Worm (Caenorhabditis elegans) whole organism, L4/young adult: ENCODE measurements around the gene C49F5.8.

Source experiments
- W03F9.2 ChIP-seq: fragments of 150-350 bp; optimal IDR thresholded peaks from 2 replicates; lab custom pipeline; 2014; ENCODE audit warnings: missing biosample characterization, missing genetic modification characterization
- dao-5 ChIP-seq: sonication (generic microtip); optimal IDR thresholded peaks from 2 replicates; lab custom pipeline; 2016; ENCODE audit warnings: missing genotype, missing genetic modification characterization, moderate library complexity, missing compliant biosample characterization
- him-1 ChIP-seq: sonication (generic microtip); optimal IDR thresholded peaks from 2 replicates; lab custom pipeline; 2016; ENCODE audit warnings: missing genotype, missing genetic modification reagents, missing genetic modification characterization, missing compliant biosample characterization

DNA sequence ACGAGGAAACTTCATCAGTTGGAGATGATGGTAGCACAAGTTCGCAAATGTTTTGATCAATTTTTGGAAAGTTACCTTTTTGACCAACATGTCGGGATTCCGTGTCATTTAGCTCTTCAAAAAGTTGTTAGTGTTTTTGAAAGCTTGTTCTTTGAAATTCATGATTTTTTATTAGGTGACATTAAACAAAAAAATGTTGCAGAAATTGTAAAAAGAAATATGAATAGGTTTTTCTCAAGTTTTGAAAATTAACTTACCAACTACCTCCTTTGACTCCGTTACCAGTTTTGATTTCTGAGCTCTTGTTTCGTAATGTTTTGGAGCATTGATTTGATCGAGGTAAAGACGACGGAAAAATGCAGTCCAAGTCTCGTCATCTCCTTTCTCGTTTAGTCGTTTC, 7.8 kb upstream of the C49F5.8 start:
- no peak for TF ChIP-seq dao-5 (tag; lab: Kevin White, UChicago)
- TF ChIP-seq him-1 (tag; lab: Kevin White, UChicago), result no peak
- no peak for TF ChIP-seq W03F9.2 (tag; lab: Kevin White, UChicago)
